Fruit fly (Drosophila melanogaster): ENCODE results near the gene Raf.

Gene Raf

DNA sequence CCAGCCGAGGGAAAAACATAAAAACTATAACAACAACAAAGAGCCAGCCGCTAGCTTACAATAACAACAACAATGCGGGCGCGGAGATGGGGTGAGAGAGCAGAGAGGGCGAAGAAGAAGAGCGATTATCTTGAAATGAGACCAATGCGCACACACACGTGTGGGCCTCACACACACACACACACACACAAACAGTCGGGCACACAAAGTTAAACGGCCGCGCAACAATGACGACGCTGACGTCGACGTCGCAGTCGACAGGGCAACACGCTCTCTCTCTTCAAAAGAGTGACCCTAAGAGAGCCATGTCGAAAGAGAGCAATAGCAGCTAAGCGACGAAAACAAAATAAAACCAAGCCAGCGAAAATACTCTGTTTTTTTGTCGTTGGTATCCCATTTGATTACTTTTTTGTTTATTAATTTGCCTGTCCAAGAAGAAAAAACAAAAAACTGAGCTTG is 10.6 kb downstream of the Raf start:
- peak; percentile 5 for TF ChIP-seq fd85E (GFP tag; optimal IDR thresholded peaks at IDR 0.05)
- TF ChIP-seq Hr38 (GFP tag; optimal IDR thresholded peaks at IDR 0.05), result no peak
- peak; percentile 48; the same call in 1 of the 3 replicates for TF ChIP-seq CG6163 (GFP tag; IDR thresholded peaks at IDR 0.05)
- TF ChIP-seq esn (GFP tag; optimal IDR thresholded peaks at IDR 0.05), result no peak
- TF ChIP-seq ss (GFP tag; optimal IDR thresholded peaks at IDR 0.05), result peak; percentile 53
- TF ChIP-seq CG9139 (GFP tag; optimal IDR thresholded peaks at IDR 0.05), result peak; percentile 44
- TF ChIP-seq fkh (GFP tag; optimal IDR thresholded peaks at IDR 0.05), result peak; percentile 38
- TF ChIP-seq dsx (GFP tag; optimal IDR thresholded peaks at IDR 0.05; ENCODE audit: poor library complexity, severe bottlenecking), result peak; percentile 68
- no peak for TF ChIP-seq CG7368 (GFP tag; optimal IDR thresholded peaks at IDR 0.05)
- TF ChIP-seq svp (GFP tag), result peak; percentile 73
- TF ChIP-seq Gug (GFP tag; IDR thresholded peaks at IDR 0.05), result no peak
- peak; percentile 32 for TF ChIP-seq Sox14 (GFP tag; optimal IDR thresholded peaks at IDR 0.05)
- peak; percentile 14 for TF ChIP-seq CG6854 (GFP tag; optimal IDR thresholded peaks at IDR 0.05)

DNA sequence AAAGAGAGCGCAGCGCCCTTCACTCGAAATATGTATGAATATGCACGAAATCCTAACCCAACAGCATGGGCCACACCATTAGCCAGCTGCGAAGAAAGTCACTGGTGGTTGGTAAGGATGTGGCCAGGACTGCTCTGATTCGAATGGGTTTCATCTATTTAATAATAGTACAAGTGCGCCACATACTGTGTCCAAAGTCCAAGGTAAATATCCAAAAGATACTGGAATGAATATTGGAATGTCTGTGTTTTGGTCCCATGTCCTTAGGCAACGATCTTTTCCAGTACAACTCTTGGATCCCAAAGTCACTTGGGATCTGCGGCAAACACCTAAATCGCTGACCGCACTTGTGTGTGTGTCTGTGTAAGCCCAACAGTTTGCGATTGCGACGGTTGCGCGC is 11.0 kb downstream of the Raf start:
- TF ChIP-seq CG32006 (GFP tag; optimal IDR thresholded peaks at IDR 0.05), result peak; percentile 88
- peak in 1 of 2 experiments; percentile 82 for TF ChIP-seq salr (GFP tag; optimal IDR thresholded peaks at IDR 0.05)
- peak; percentile 86 for TF ChIP-seq pdm3 (GFP tag; optimal IDR thresholded peaks at IDR 0.05)
- TF ChIP-seq CG4318 (GFP tag; optimal IDR thresholded peaks at IDR 0.05), result peak; percentile 64
- peak; percentile 71 for TF ChIP-seq Ets21C (GFP tag; optimal IDR thresholded peaks at IDR 0.05)
- TF ChIP-seq Hr4 (GFP tag; optimal IDR thresholded peaks at IDR 0.05), result peak; percentile 78
- TF ChIP-seq net (GFP tag; optimal IDR thresholded peaks at IDR 0.05), result peak; percentile 65
- peak; percentile 84 for TF ChIP-seq Sox14 (GFP tag; optimal IDR thresholded peaks at IDR 0.05)
- TF ChIP-seq Sox15 (GFP tag; optimal IDR thresholded peaks at IDR 0.05), result peak; percentile 61
- no peak for TF ChIP-seq CG9139 (GFP tag; optimal IDR thresholded peaks at IDR 0.05)
- peak; percentile 13 for TF ChIP-seq CG6854 (GFP tag; optimal IDR thresholded peaks at IDR 0.05)
- peak; percentile 42 for TF ChIP-seq CG11762 (GFP tag; optimal IDR thresholded peaks at IDR 0.05; ENCODE audit: insufficient read depth)
- peak; percentile 72 for TF ChIP-seq svp (GFP tag)
- peak; percentile 63 for TF ChIP-seq CG10669 (GFP tag; optimal IDR thresholded peaks at IDR 0.05)
- peak; percentile 55 for TF ChIP-seq CG8319 (GFP tag; optimal IDR thresholded peaks at IDR 0.05)
- TF ChIP-seq esn (GFP tag; optimal IDR thresholded peaks at IDR 0.05), result peak; percentile 85
- TF ChIP-seq Eip78C (GFP tag), result peak; percentile 92
- peak; percentile 77 for TF ChIP-seq cyc (GFP tag; optimal IDR thresholded peaks at IDR 0.05)
- TF ChIP-seq Hr38 (GFP tag; optimal IDR thresholded peaks at IDR 0.05), result no peak
- TF ChIP-seq CG8119 (GFP tag; IDR thresholded peaks at IDR 0.05), result peak; percentile 85
- TF ChIP-seq fd85E (GFP tag; optimal IDR thresholded peaks at IDR 0.05), result no peak
- peak; percentile 42 for TF ChIP-seq CG16779 (tag; optimal IDR thresholded peaks at IDR 0.05)
- TF ChIP-seq CG6276 (GFP tag; optimal IDR thresholded peaks at IDR 0.05), result peak; percentile 82
- TF ChIP-seq dac (GFP tag; optimal IDR thresholded peaks at IDR 0.05), result peak; percentile 55
- peak; percentile 33 for TF ChIP-seq Eip93F (GFP tag; optimal IDR thresholded peaks at IDR 0.05)
- peak; percentile 65 for TF ChIP-seq Lpt (GFP tag; optimal IDR thresholded peaks at IDR 0.05)
- peak; percentile 86 for TF ChIP-seq Hr39 (GFP tag; optimal IDR thresholded peaks at IDR 0.05)
- TF ChIP-seq CG3919 (GFP tag; optimal IDR thresholded peaks at IDR 0.05), result peak; percentile 72
- TF ChIP-seq CG7368 (GFP tag; optimal IDR thresholded peaks at IDR 0.05), result peak; percentile 74
- peak; percentile 69 for TF ChIP-seq spab (GFP tag; optimal IDR thresholded peaks at IDR 0.05)
- TF ChIP-seq fd59A (GFP tag; optimal IDR thresholded peaks at IDR 0.05), result peak; percentile 64
- TF ChIP-seq Eip75B (GFP tag; optimal IDR thresholded peaks at IDR 0.05), result peak; percentile 75
- peak; percentile 81 for TF ChIP-seq lz (GFP tag; optimal IDR thresholded peaks at IDR 0.05)
- TF ChIP-seq CG6163 (GFP tag; IDR thresholded peaks at IDR 0.05), result peak; percentile 11; the same call in 1 of the 3 replicates
- peak; percentile 84 for TF ChIP-seq topi (GFP tag; optimal IDR thresholded peaks at IDR 0.05)
- peak; percentile 88 for TF ChIP-seq Met (GFP tag; optimal IDR thresholded peaks at IDR 0.05)
- peak; percentile 82 for TF ChIP-seq CG10631 (GFP tag; optimal IDR thresholded peaks at IDR 0.05)
- TF ChIP-seq acj6 (GFP tag; optimal IDR thresholded peaks at IDR 0.05), result peak; percentile 77
- no peak for TF ChIP-seq dsx (GFP tag; optimal IDR thresholded peaks at IDR 0.05; ENCODE audit: poor library complexity, severe bottlenecking)
- TF ChIP-seq CG15336 (GFP tag; IDR thresholded peaks at IDR 0.05), result peak; percentile 84
- TF ChIP-seq CG34406 (GFP tag; optimal IDR thresholded peaks at IDR 0.05), result peak; percentile 77
- TF ChIP-seq Smox (GFP tag; optimal IDR thresholded peaks at IDR 0.05), result peak; percentile 77
- TF ChIP-seq CG8632 (GFP tag; optimal IDR thresholded peaks at IDR 0.05), result peak; percentile 78
- TF ChIP-seq CG6792 (GFP tag; optimal IDR thresholded peaks at IDR 0.05), result peak; percentile 79
- TF ChIP-seq CG1621 (tag; optimal IDR thresholded peaks at IDR 0.05), result peak; percentile 42
